Fruit fly (Drosophila melanogaster) Kc167 (cell line): ENCODE measurements around the gene hob.

Experiments used
- Myc ChIP-seq: fragments of >200 bp; optimal IDR thresholded peaks from 2 replicates; lab custom pipeline; 2017; ENCODE audit warnings: missing external identifiers
- Sin3A ChIP-seq: fragments of >200 bp; optimal IDR thresholded peaks from 2 replicates; lab custom pipeline; 2018; ENCODE audit warnings: missing external identifiers
- h ChIP-seq: fragments of >200 bp; optimal IDR thresholded peaks from 3 replicates; lab custom pipeline; 2018; ENCODE audit warnings: missing external identifiers
- insv ChIP-seq: fragments of >200 bp; optimal IDR thresholded peaks from 3 replicates; lab custom pipeline; 2018; ENCODE audit warnings: missing external identifiers
- psq ChIP-seq: fragments of >200 bp; optimal IDR thresholded peaks from 2 replicates; lab custom pipeline; 2017; ENCODE audit warnings: missing external identifiers
- ttk ChIP-seq: sonication (Bioruptor generic); optimal IDR thresholded peaks from 2 replicates; lab custom pipeline; 2017; ENCODE audit warnings: missing external identifiers

hob gene

dm6 chr3L:3184104-3184503 is 34.6 kb downstream of the hob start, which contains the start of gene CG42494:
TSS of gene CG42494 (plus strand) at chr3L:3184404.
- TF ChIP-seq h = no peak
- no peak for TF ChIP-seq psq (lab: Kevin White, UChicago)
- TF ChIP-seq Myc (lab: Kevin White, UChicago) = no peak
- no peak for TF ChIP-seq Sin3A
- no peak for TF ChIP-seq insv (lab: Kevin White, UChicago)
- TF ChIP-seq ttk (lab: Kevin White, UChicago) = no peak

- TF ChIP-seq h (no peak), Myc (lab: Kevin White, UChicago) (no peak), Sin3A (no peak), psq (lab: Kevin White, UChicago) (no peak), ttk (lab: Kevin White, UChicago) (no peak), insv (lab: Kevin White, UChicago) (no peak)
These were observed 39.2 kb downstream of the hob start for dm6 chr3L:3179474-3179873.

- no peak for TF ChIP-seq psq (lab: Kevin White, UChicago)
- TF ChIP-seq Myc (lab: Kevin White, UChicago) = no peak
- TF ChIP-seq insv (lab: Kevin White, UChicago) = no peak
- TF ChIP-seq h = no peak
- TF ChIP-seq Sin3A = no peak
- no peak for TF ChIP-seq ttk (lab: Kevin White, UChicago)
These were observed 40.1 kb downstream of the hob start, which contains the start of the genes MnM and Girdin for dm6 chr3L:3178530-3179096. TSS of gene MnM (minus strand) at chr3L:3178580. TSS of gene Girdin (plus strand) at chr3L:3178930.

- TF ChIP-seq insv (lab: Kevin White, UChicago) (no peak), h (no peak), psq (lab: Kevin White, UChicago) (no peak), Sin3A (no peak), Myc (lab: Kevin White, UChicago) (no peak), ttk (lab: Kevin White, UChicago) (no peak)
These were observed 40.8 kb downstream of the hob start for dm6 chr3L:3177872-3178271.

- TF ChIP-seq Sin3A (no peak), ttk (lab: Kevin White, UChicago) (no peak), psq (lab: Kevin White, UChicago) (no peak), Myc (lab: Kevin White, UChicago) (no peak), h (no peak), insv (lab: Kevin White, UChicago) (no peak)
These were observed 46.3 kb downstream of the hob start, which contains the start of gene CG14963 for dm6 chr3L:3172445-3172844. TSS of gene CG14963 (minus strand) at chr3L:3172545.

- TF ChIP-seq h (no peak), ttk (lab: Kevin White, UChicago) (no peak), Sin3A (no peak), psq (lab: Kevin White, UChicago) (no peak), Myc (lab: Kevin White, UChicago) (no peak), insv (lab: Kevin White, UChicago) (no peak)
These were observed 49.6 kb downstream of the hob start, which contains the start of the genes CG32278 and CG32281 for dm6 chr3L:3169107-3169506. TSS of gene CG32278 (plus strand) at chr3L:3169286. TSS of gene CG32281 (plus strand) at chr3L:3169375.

- TF ChIP-seq ttk (lab: Kevin White, UChicago) = no peak
- no peak for TF ChIP-seq insv (lab: Kevin White, UChicago)
- TF ChIP-seq Myc (lab: Kevin White, UChicago) = no peak
- TF ChIP-seq psq (lab: Kevin White, UChicago) = no peak
- TF ChIP-seq Sin3A = no peak
- TF ChIP-seq h = no peak
These were observed 52.5 kb downstream of the hob start, which contains the start of gene Asciz for dm6 chr3L:3166200-3166695. TSS of gene Asciz (minus strand) at chr3L:3166250.

dm6 chr3L:3165399-3165798 is 53.3 kb downstream of the hob start:
- TF ChIP-seq Myc (lab: Kevin White, UChicago) = no peak
- no peak for TF ChIP-seq insv (lab: Kevin White, UChicago)
- no peak for TF ChIP-seq ttk (lab: Kevin White, UChicago)
- TF ChIP-seq h = no peak
- TF ChIP-seq Sin3A = no peak
- no peak for TF ChIP-seq psq (lab: Kevin White, UChicago)

dm6 chr3L:3164951-3165350 is 53.8 kb downstream of the hob start, which contains the start of gene CG32280:
TSS of gene CG32280 (plus strand) at chr3L:3165181.
- TF ChIP-seq psq (lab: Kevin White, UChicago) (no peak), h (no peak), Sin3A (no peak), Myc (lab: Kevin White, UChicago) (no peak), insv (lab: Kevin White, UChicago) (no peak), ttk (lab: Kevin White, UChicago) (no peak)

- no peak for TF ChIP-seq insv (lab: Kevin White, UChicago)
- TF ChIP-seq ttk (lab: Kevin White, UChicago) = peak; percentile 95
These were observed 56.1 kb downstream of the hob start for dm6 chr3L:3162584-3162983.

- TF ChIP-seq psq (lab: Kevin White, UChicago) (no peak), Myc (lab: Kevin White, UChicago) (no peak), insv (lab: Kevin White, UChicago) (no peak), Sin3A (no peak), h (no peak), ttk (lab: Kevin White, UChicago) (no peak)
These were observed 56.8 kb downstream of the hob start, which contains the start of gene rasp for dm6 chr3L:3161968-3162367. TSS of gene rasp (plus strand) at chr3L:3162180.
